Worm (Caenorhabditis elegans) whole organism, L4 larva: ENCODE data around the gene T25B9.12.

Experiments
- F44E2.7 ChIP-seq: fragments of 200-800 bp; sonication (Bioruptor generic); IDR thresholded peaks from 2 replicates; pipeline ENCODE4 v2.1.2; 2022; ENCODE audit warnings: missing genetic modification characterization, missing compliant biosample characterization
- Y48G9A.11 ChIP-seq: fragments of 200-800 bp; sonication (Bioruptor generic); IDR thresholded peaks from 2 replicates; pipeline ENCODE4 v1.3.6; 2022; ENCODE audit warnings: missing genetic modification reagents, missing genetic modification characterization, missing compliant biosample characterization
- ZK337.2 ChIP-seq: fragments of 200-800 bp; sonication (Bioruptor generic); IDR thresholded peaks from 2 replicates; pipeline ENCODE4 v1.3.6; 2022; ENCODE audit warnings: missing genetic modification reagents, missing genetic modification characterization, missing compliant biosample characterization
- aly-2 ChIP-seq: sonication (generic microtip); optimal IDR thresholded peaks from 2 replicates; lab custom pipeline; 2018; ENCODE audit warnings: missing biosample characterization, missing genetic modification characterization
- dpl-1 ChIP-seq: fragments of 150-350 bp; optimal IDR thresholded peaks from 2 replicates; lab custom pipeline; 2014; ENCODE audit warnings: missing biosample characterization, missing genetic modification reagents, missing genetic modification characterization
- egl-27 ChIP-seq: sonication (generic microtip); optimal IDR thresholded peaks from 3 replicates; lab custom pipeline; 2017; ENCODE audit warnings: missing biosample characterization, missing genetic modification reagents, missing genetic modification characterization
- fkh-10 ChIP-seq: fragments of 150-350 bp; optimal IDR thresholded peaks from 2 replicates; lab custom pipeline; 2014; ENCODE audit warnings: missing biosample characterization, missing genetic modification reagents, missing genetic modification characterization
- fos-1 ChIP-seq: fragments of 150-350 bp; optimal IDR thresholded peaks from 2 replicates; lab custom pipeline; 2014; ENCODE audit warnings: missing biosample characterization, missing genetic modification characterization
- nhr-10 ChIP-seq: fragments of 150-350 bp; optimal IDR thresholded peaks from 2 replicates; lab custom pipeline; 2014; ENCODE audit warnings: missing biosample characterization, missing genetic modification characterization
- snpc-4 ChIP-seq: fragments of 150-350 bp; optimal IDR thresholded peaks from 2 replicates; lab custom pipeline; 2014; ENCODE audit warnings: missing biosample characterization, missing genetic modification characterization
- unc-39 ChIP-seq: sonication (generic microtip); optimal IDR thresholded peaks from 2 replicates; lab custom pipeline; 2017; ENCODE audit warnings: missing biosample characterization, missing genetic modification characterization

- no peak for TF ChIP-seq Y48G9A.11 (GFP tag; lab: Robert Waterston, UW)
- TF ChIP-seq dpl-1 (GFP tag; lab: Kevin White, UChicago), result no peak
- no peak for TF ChIP-seq F44E2.7 (GFP tag; lab: Robert Waterston, UW)
- no peak for TF ChIP-seq aly-2 (tag; lab: Kevin White, UChicago)
- no peak for TF ChIP-seq unc-39 (tag; lab: Kevin White, UChicago)
- no peak for TF ChIP-seq fos-1
- no peak for TF ChIP-seq fkh-10 (GFP tag; lab: Kevin White, UChicago)
- TF ChIP-seq ZK337.2 (GFP tag; lab: Robert Waterston, UW), result no peak
- TF ChIP-seq egl-27 (tag; lab: Kevin White, UChicago), result no peak
- TF ChIP-seq nhr-10, result no peak
- no peak for TF ChIP-seq snpc-4 (tag; lab: Kevin White, UChicago)
Measured at ce11 chrIV:10737011-10737553, 28.1 kb upstream of the T25B9.12 start, which contains the start of gene grl-21.
